Worm (Caenorhabditis elegans) whole organism, midembryonic: ENCODE data around the gene T14B4.1.
A peak's percentile ranks its signal among the peaks of the same experiment; 100 is the strongest.
"Not testable (repeated sequence)": the region's sequence is repeated elsewhere in the genome, so short reads cannot be mapped to it uniquely, and the experiment has no call there.

Experiments used
- T22C8.4 ChIP-seq: fragments of 200-800 bp; sonication (Bioruptor generic); IDR thresholded peaks from 2 replicates; pipeline ENCODE4 v1.3.6; 2022; ENCODE audit warnings: missing genetic modification characterization, missing compliant biosample characterization
- cog-1 ChIP-seq: sonication (generic microtip); optimal IDR thresholded peaks from 2 replicates; lab custom pipeline; 2016; ENCODE audit warnings: missing genetic modification characterization, missing compliant biosample characterization
- flt-1 ChIP-seq: fragments of 200-800 bp; sonication (Bioruptor generic); IDR thresholded peaks from 2 replicates; pipeline ENCODE4 v1.3.6; 2022; ENCODE audit warnings: missing genetic modification characterization, missing compliant biosample characterization
- klf-2 ChIP-seq: fragments of 200-800 bp; sonication (Bioruptor generic); conservative IDR thresholded peaks from 2 replicates; pipeline ENCODE4 v1.3.6; 2022; ENCODE audit warnings: missing genetic modification reagents, missing genetic modification characterization, missing compliant biosample characterization
- med-1 ChIP-seq: sonication (generic microtip); optimal IDR thresholded peaks from 2 replicates; lab custom pipeline; 2017; ENCODE audit warnings: missing genetic modification characterization, mild to moderate bottlenecking, missing compliant biosample characterization, antibody characterized with exemption, missing genetic modification reagents; ENCODE audit not compliant: insufficient read depth
- ref-1 ChIP-seq: fragments of 200-800 bp; sonication (Bioruptor generic); conservative IDR thresholded peaks from 2 replicates; pipeline ENCODE4 v1.3.6; 2022; ENCODE audit warnings: missing genetic modification reagents, missing genetic modification characterization, missing compliant biosample characterization
- tab-1 ChIP-seq: fragments of 200-800 bp; sonication (Bioruptor generic); IDR thresholded peaks from 2 replicates; pipeline ENCODE4 v1.3.6; 2022; ENCODE audit warnings: missing genetic modification characterization, missing compliant biosample characterization
- ztf-23 ChIP-seq: fragments of 200-800 bp; sonication (Bioruptor generic); IDR thresholded peaks from 2 replicates; pipeline ENCODE4 v1.3.6; 2022; ENCODE audit warnings: missing genetic modification reagents, missing genetic modification characterization, missing compliant biosample characterization
- ztf-29 ChIP-seq: fragments of 200-800 bp; sonication (Bioruptor generic); IDR thresholded peaks from 2 replicates; pipeline ENCODE4 v1.3.6; 2022; ENCODE audit warnings: missing genetic modification reagents, missing genetic modification characterization, missing compliant biosample characterization

T14B4.1 gene

ce11 chrII:6775076-6775475 lies 38.4 kb downstream of the T14B4.1 start, which contains the start of gene agr-1:
Gene agr-1 (minus strand): TSS chrII:6775176.
- TF ChIP-seq flt-1; ref-1; ztf-29 (GFP tag; lab: Robert Waterston, UW): not testable (repeated sequence)

ce11 chrII:6776418-6777034 lies 39.8 kb downstream of the T14B4.1 start, which contains the start of gene ssup-72:
Gene ssup-72 (plus strand): TSS chrII:6776598.
- TF ChIP-seq klf-2 (GFP tag; lab: Robert Waterston, UW), result no peak
- TF ChIP-seq med-1 (GFP tag; lab: Kevin White, UChicago), result peak; percentile 6
- TF ChIP-seq tab-1, result no peak
- no peak for TF ChIP-seq cog-1
- no peak for TF ChIP-seq T22C8.4 (GFP tag; lab: Robert Waterston, UW)
- TF ChIP-seq flt-1, result no peak
- TF ChIP-seq ztf-29 (GFP tag; lab: Robert Waterston, UW), result no peak
- peak; percentile 67 for TF ChIP-seq ztf-23 (GFP tag; lab: Robert Waterston, UW)

DNA sequence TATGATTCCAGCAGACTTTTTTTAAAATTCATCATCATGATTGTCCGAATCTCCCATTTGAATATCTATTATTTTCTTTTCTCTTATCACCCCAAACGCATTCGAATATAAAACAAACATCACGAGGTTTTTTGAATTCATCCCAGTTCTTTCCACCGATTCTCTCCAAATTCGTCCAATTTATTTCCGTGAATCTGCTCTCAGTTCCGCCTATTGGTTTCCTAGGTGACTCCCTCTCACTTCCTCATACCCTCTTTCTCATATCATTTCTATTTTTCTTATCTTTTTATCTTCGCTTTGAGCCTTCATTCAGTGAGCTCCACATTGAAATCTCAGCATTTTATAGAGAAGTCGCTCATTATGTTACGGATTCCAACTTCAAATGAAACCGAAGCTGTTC lies 42.4 kb downstream of the T14B4.1 start, which contains the start of gene T13C2.7:
Gene T13C2.7, plus strand, starts transcription at position 301 of the 400 bp plus-strand sequence.
- TF ChIP-seq med-1 (GFP tag; lab: Kevin White, UChicago) (no peak), flt-1 (no peak), tab-1 (no peak), cog-1 (no peak), klf-2 (GFP tag; lab: Robert Waterston, UW) (no peak), T22C8.4 (GFP tag; lab: Robert Waterston, UW) (no peak), ztf-23 (GFP tag; lab: Robert Waterston, UW) (no peak), ref-1 (no peak)

ce11 chrII:6781231-6781630 lies 44.5 kb downstream of the T14B4.1 start:
- no peak for TF ChIP-seq cog-1
- TF ChIP-seq ztf-29 (GFP tag; lab: Robert Waterston, UW), result no peak
- TF ChIP-seq med-1 (GFP tag; lab: Kevin White, UChicago), result no peak
- TF ChIP-seq ztf-23 (GFP tag; lab: Robert Waterston, UW), result no peak
- TF ChIP-seq flt-1, result no peak
- TF ChIP-seq klf-2 (GFP tag; lab: Robert Waterston, UW), result no peak
- TF ChIP-seq tab-1, result no peak
- TF ChIP-seq T22C8.4 (GFP tag; lab: Robert Waterston, UW), result no peak
- TF ChIP-seq ref-1, result no peak

DNA sequence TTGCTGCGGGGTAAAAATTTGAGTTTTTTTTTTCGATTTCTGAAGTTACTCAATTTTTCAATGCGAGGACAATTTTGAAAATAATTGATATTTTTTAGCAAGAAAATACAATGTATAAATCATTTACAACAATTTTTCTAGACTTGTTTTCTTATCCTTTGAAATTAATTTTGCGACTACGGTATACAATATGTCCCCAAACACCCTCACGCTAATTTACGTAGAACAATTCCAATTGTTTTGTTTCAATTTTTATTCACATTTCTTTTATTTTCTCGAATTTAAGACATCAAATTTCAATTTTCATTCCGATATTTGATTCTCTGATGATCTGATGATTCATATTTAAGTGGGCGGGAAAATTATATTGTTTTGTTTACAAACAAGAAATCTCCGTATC lies 45.3 kb downstream of the T14B4.1 start:
- TF ChIP-seq flt-1, result no peak
- no peak for TF ChIP-seq tab-1
- no peak for TF ChIP-seq T22C8.4 (GFP tag; lab: Robert Waterston, UW)
- TF ChIP-seq ref-1, result no peak
- TF ChIP-seq ztf-29 (GFP tag; lab: Robert Waterston, UW), result no peak
- TF ChIP-seq ztf-23 (GFP tag; lab: Robert Waterston, UW), result no peak
- TF ChIP-seq med-1 (GFP tag; lab: Kevin White, UChicago), result no peak
- no peak for TF ChIP-seq klf-2 (GFP tag; lab: Robert Waterston, UW)
- TF ChIP-seq cog-1, result no peak

DNA sequence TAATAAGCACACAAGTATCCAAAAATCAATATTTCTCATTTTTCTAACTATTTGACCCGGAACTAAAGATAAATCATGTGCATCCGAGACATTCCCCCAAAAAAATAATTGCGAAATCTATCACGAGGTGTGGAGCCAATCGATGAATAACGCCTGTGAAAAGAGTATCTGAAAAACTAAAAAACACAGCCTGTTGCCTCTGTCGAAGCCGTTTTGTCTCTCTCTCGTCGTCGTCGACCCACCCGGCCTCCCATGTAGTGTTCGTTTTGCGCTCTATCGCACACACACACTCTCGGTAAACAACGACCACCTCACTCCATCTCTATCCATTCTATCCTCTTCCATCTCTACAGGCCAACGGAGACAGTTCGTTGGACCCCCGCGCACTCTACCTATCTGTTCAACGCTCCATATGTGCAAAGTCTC lies 46.0 kb downstream of the T14B4.1 start:
- TF ChIP-seq klf-2 (GFP tag; lab: Robert Waterston, UW), result no peak
- no peak for TF ChIP-seq T22C8.4 (GFP tag; lab: Robert Waterston, UW)
- no peak for TF ChIP-seq ztf-29 (GFP tag; lab: Robert Waterston, UW)
- TF ChIP-seq ref-1, result no peak

ce11 chrII:6783377-6783829 lies 46.7 kb downstream of the T14B4.1 start, which contains the start of gene gldi-2:
Gene gldi-2 (plus strand): TSS chrII:6783427.
- TF ChIP-seq flt-1 (no peak), ztf-23 (GFP tag; lab: Robert Waterston, UW) (no peak), med-1 (GFP tag; lab: Kevin White, UChicago) (no peak), cog-1 (no peak), ref-1 (no peak), tab-1 (no peak), T22C8.4 (GFP tag; lab: Robert Waterston, UW) (no peak), klf-2 (GFP tag; lab: Robert Waterston, UW) (no peak), ztf-29 (GFP tag; lab: Robert Waterston, UW) (no peak)

ce11 chrII:6788672-6789298 lies 52.1 kb downstream of the T14B4.1 start, which contains the start of gene T13C2.3:
Gene T13C2.3 (plus strand): TSS chrII:6789248.
- TF ChIP-seq flt-1 (no peak), med-1 (GFP tag; lab: Kevin White, UChicago) (no peak), T22C8.4 (GFP tag; lab: Robert Waterston, UW) (no peak), cog-1 (no peak), ztf-23 (GFP tag; lab: Robert Waterston, UW) (no peak), ztf-29 (GFP tag; lab: Robert Waterston, UW) (no peak), ref-1 (no peak), tab-1 (no peak), klf-2 (GFP tag; lab: Robert Waterston, UW) (no peak)
